Fruit fly (Drosophila melanogaster) whole organism, wandering third instar larva: ENCODE results near the gene mthl15.

ENCODE experiments used
- CrebA ChIP-seq: fragments of 200-800 bp; sonication (Bioruptor generic); optimal IDR thresholded peaks from 2 replicates; lab custom pipeline; 2016; ENCODE audit warnings: missing biosample characterization, mild to moderate bottlenecking, missing genetic modification characterization, borderline replicate concordance
- br ChIP-seq: fragments of 200-800 bp; sonication (Bioruptor generic); optimal IDR thresholded peaks from 2 replicates; lab custom pipeline; 2016; ENCODE audit warnings: missing biosample characterization, missing genetic modification characterization
- pan ChIP-seq: fragments of >200 bp; optimal IDR thresholded peaks from 2 replicates; lab custom pipeline; 2017
- psq ChIP-seq: fragments of 200-800 bp; sonication (Bioruptor generic); optimal IDR thresholded peaks from 3 replicates; lab custom pipeline; 2017; ENCODE audit warnings: missing biosample characterization, mild to moderate bottlenecking, missing genetic modification characterization, moderate library complexity

dm6 chr2L:10231092-10231494, 7.0 kb downstream of the mthl15 start:
- TF ChIP-seq br (GFP tag; lab: Kevin White, UChicago) (no peak), psq (GFP tag; lab: Kevin White, UChicago) (peak; percentile 32), CrebA (GFP tag; lab: Kevin White, UChicago) (no peak), pan (lab: Kevin White, UChicago) (no peak)
